Worm (Caenorhabditis elegans): Measurements from ENCODE around the gene oac-23.

Gene oac-23

DNA sequence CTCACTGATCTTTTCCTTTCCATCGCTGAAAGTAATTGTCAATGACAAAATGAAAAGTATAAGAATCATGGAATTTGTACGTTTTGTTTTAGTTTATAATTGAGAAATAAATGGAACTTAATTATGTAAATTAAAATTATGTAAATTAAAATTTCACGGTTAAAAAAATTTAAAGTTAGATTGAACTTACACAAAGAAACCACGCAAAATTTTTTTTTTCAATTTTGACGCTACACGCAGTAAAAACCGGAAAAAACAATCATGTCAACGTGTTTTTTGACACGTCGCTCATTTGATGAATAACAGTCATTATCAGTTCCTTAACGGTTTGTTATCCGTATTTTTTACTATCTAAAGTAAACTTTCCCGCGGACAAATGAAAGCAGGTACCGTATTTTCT lies at the start of gene oac-23, which contains the start of gene F37C4.8:
TSS of gene oac-23 (plus strand) at position 323 of the 400 bp plus-strand sequence.
TSS of gene F37C4.8 (minus strand) at position 101 of the 400 bp plus-strand sequence.
- no peak for TF ChIP-seq snpc-4 (tag; optimal IDR thresholded peaks at IDR 0.05)
- TF ChIP-seq unc-39 (tag; optimal IDR thresholded peaks at IDR 0.05) = no peak
- no peak for TF ChIP-seq nhr-77 (tag; optimal IDR thresholded peaks at IDR 0.05)
- no peak for TF ChIP-seq elt-1 (tag; optimal IDR thresholded peaks at IDR 0.05)
- TF ChIP-seq egl-27 (tag; optimal IDR thresholded peaks at IDR 0.05) = no peak
- no peak for TF ChIP-seq nhr-12 (tag; optimal IDR thresholded peaks at IDR 0.05)
- TF ChIP-seq zag-1 (tag; optimal IDR thresholded peaks at IDR 0.05) = no peak
- no peak for TF ChIP-seq ama-1 (optimal IDR thresholded peaks at IDR 0.05)
- no peak for TF ChIP-seq jun-1 (tag; optimal IDR thresholded peaks at IDR 0.05)
- no peak for TF ChIP-seq lin-39 (tag; optimal IDR thresholded peaks at IDR 0.05)

DNA sequence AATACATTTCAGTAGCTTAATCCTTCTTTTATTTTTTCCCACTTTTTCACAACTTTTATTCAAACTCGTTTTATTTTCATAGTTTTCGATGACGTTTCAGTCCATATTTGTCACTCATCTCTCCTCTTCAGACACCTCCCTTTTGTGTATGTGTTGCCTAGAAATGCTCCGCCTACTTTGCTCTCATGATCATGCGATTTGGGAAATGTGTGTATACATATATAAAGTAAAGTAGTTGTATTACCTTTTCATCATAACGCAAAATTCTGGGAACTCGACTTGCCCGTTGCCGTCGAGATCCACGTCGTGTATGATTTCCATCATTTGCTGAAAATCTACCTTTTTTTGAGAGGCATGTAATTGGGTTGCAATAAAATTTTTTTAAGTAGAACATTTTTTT lies 49.2 kb upstream of the oac-23 start:
- TF ChIP-seq aly-2 (tag; optimal IDR thresholded peaks at IDR 0.05) = no peak

DNA sequence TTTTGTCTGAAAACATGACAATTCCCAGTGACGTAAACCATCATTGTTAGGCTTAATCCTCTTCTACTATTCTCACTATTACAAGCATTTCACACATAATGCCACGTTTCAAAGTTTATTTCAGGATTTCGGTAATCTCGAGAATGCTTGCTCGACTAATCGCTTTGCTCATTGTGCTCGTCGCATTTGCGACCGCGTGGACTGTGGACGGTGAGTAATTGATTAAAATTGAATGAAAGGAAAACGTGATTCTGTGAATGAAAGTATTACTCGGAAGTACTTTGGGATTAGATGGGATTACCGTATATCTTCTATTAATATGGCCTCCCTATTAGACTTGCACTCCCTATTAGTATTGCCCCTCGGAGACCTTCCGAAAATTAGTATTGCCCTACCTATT lies 47.5 kb upstream of the oac-23 start:
- TF ChIP-seq hmg-11 (tag; optimal IDR thresholded peaks at IDR 0.05) (no peak), jun-1 (tag; optimal IDR thresholded peaks at IDR 0.05) (no peak), elt-2 (tag; optimal IDR thresholded peaks at IDR 0.05) (no peak), zag-1 (tag; optimal IDR thresholded peaks at IDR 0.05) (no peak), ztf-4 (tag; optimal IDR thresholded peaks at IDR 0.05) (no peak), egl-5 (tag; optimal IDR thresholded peaks at IDR 0.05) (no peak), lin-39 (tag; optimal IDR thresholded peaks at IDR 0.05) (no peak), nhr-23 (tag; optimal IDR thresholded peaks at IDR 0.05) (no peak), nfya-1 (tag; optimal IDR thresholded peaks at IDR 0.05; ENCODE audit: insufficient read depth) (no peak), lsy-12 (tag; optimal IDR thresholded peaks at IDR 0.05) (no peak)

DNA sequence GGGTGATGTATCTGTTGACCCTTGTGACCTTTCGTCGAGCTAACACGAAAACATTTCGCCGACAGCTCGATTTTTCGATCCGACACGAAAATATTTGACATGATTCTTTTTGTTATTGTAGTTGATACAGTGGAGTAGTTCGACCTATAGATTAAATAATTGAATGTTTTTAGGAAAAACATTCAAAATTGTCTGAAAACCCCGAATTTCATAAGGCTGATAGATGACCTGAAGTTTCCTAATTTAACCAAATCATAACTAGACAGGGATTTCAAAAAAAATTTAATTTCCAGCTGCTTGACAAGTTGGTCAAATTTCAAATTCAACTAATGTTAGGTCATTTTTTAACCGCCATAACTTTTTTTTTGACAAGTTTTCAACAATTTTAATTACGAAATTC lies 46.2 kb upstream of the oac-23 start, which contains the start of gene cal-3:
TSS of gene cal-3 (minus strand) at position 101 of the 400 bp plus-strand sequence.
- no peak for TF ChIP-seq sea-2 (GFP tag; optimal IDR thresholded peaks at IDR 0.05)
- no peak for TF ChIP-seq R02D3.7 (tag; optimal IDR thresholded peaks at IDR 0.05)
- TF ChIP-seq zag-1 (tag; optimal IDR thresholded peaks at IDR 0.05) = no peak
- TF ChIP-seq pha-4 (tag; optimal IDR thresholded peaks at IDR 0.05) = no peak
- no peak for TF ChIP-seq skn-1 (tag; optimal IDR thresholded peaks at IDR 0.05)
- TF ChIP-seq ztf-4 (tag; optimal IDR thresholded peaks at IDR 0.05) = no peak
- TF ChIP-seq nfya-1 (tag; optimal IDR thresholded peaks at IDR 0.05; ENCODE audit: insufficient read depth) = no peak
- TF ChIP-seq hmg-11 (tag; optimal IDR thresholded peaks at IDR 0.05) = no peak
- TF ChIP-seq lin-15B (tag; optimal IDR thresholded peaks at IDR 0.05) = no peak
- TF ChIP-seq jun-1 (tag; optimal IDR thresholded peaks at IDR 0.05) = no peak
- no peak for TF ChIP-seq nhr-11 (tag; optimal IDR thresholded peaks at IDR 0.05)
- TF ChIP-seq lsy-12 (tag; optimal IDR thresholded peaks at IDR 0.05) = no peak

DNA sequence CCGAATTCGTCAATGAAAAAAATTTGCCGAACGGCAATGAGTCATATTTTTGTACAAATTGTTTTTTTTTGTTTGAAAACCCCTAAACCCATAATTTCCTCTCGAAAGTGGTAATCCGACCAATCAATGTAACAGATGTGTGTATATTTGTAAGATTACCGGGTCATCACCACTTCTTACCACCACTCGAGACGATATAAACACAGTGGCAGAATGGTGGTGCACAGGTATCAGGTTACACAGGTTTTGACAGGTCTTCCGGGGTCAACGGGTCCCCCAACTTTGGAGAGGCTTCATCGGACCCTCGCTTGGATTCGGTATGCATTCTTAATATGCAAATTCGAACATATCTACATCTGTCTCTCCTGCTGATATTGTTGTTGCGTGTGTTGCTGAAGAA lies 42.6 kb upstream of the oac-23 start:
- TF ChIP-seq lin-39 (tag; optimal IDR thresholded peaks at IDR 0.05) (no peak), elt-1 (tag; optimal IDR thresholded peaks at IDR 0.05) (no peak), elt-2 (tag; optimal IDR thresholded peaks at IDR 0.05) (no peak), tbx-2 (tag; optimal IDR thresholded peaks at IDR 0.05) (no peak), unc-62 (GFP tag; optimal IDR thresholded peaks at IDR 0.05) (no peak), hmg-11 (tag; optimal IDR thresholded peaks at IDR 0.05) (no peak), ceh-16 (tag; optimal IDR thresholded peaks at IDR 0.05) (no peak), ceh-9 (tag; optimal IDR thresholded peaks at IDR 0.05) (no peak), elt-3 (tag; optimal IDR thresholded peaks at IDR 0.05) (no peak)

DNA sequence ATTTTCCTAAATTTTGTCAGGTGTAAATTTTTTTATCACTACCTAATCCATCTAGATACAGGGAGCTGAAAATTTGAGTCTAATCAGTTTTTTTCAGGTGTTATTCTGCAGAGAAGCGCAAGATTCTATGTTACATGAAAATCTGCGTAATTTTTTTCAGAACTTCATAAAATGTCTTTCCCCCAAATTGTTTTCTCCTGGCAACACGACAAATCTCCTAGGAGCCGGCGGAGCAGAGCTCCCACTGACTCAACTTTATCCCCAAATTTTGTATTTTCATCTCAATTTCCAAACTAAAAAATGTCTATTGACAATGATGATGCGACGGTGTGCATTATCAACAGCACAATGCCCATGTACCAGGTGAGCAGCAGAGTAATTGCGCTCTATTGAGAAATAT lies 41.8 kb upstream of the oac-23 start, which contains the start of gene F28F9.2:
TSS of gene F28F9.2 (plus strand) at position 301 of the 400 bp plus-strand sequence.
- TF ChIP-seq ceh-9 (tag; optimal IDR thresholded peaks at IDR 0.05) (no peak), snpc-4 (tag; optimal IDR thresholded peaks at IDR 0.05) (no peak)

DNA sequence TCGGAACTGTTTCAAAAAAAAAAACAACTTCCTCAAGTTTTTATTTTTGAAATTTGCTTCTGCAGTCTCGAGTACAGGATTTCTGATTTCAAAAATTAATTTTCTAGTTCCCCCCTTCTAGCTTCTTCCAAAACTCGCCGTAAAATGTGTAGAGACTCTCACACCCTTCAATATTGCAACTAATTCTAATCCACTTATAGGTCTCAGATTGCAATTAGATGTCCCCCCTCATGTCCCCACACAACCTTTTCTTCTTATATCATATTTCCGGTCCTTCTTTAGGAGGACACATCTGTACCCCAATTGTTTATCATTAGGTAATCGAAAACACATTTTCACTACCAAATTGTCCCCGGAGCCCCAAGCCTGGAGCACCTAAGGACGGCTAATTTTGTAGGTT lies 40.8 kb upstream of the oac-23 start:
- no peak for TF ChIP-seq nhr-23 (tag; optimal IDR thresholded peaks at IDR 0.05)
- no peak for TF ChIP-seq zag-1 (tag; optimal IDR thresholded peaks at IDR 0.05)
- TF ChIP-seq eor-1 (tag; optimal IDR thresholded peaks at IDR 0.05) = no peak
- TF ChIP-seq ama-1 (optimal IDR thresholded peaks at IDR 0.05) = no peak
- TF ChIP-seq nhr-12 (tag; optimal IDR thresholded peaks at IDR 0.05) = no peak
- no peak for TF ChIP-seq ztf-11 (tag; optimal IDR thresholded peaks at IDR 0.05)
- no peak for TF ChIP-seq lsy-12 (tag; optimal IDR thresholded peaks at IDR 0.05)
- no peak for TF ChIP-seq nhr-28 (tag; optimal IDR thresholded peaks at IDR 0.05)

Measured in whole organism, L3 larva.